Worm (Caenorhabditis elegans) whole organism, young adult: ENCODE measurements around the gene cpr-8.

Source experiments
- B0035.1 ChIP-seq: sonication (generic microtip); optimal IDR thresholded peaks from 2 replicates; lab custom pipeline; 2016; ENCODE audit warnings: missing genetic modification characterization, mild to moderate bottlenecking, missing compliant biosample characterization, missing genotype, missing genetic modification reagents
- F10E7.11 ChIP-seq: sonication (generic microtip); optimal IDR thresholded peaks from 2 replicates; lab custom pipeline; 2017; ENCODE audit warnings: mild to moderate bottlenecking, missing genetic modification characterization, moderate library complexity, missing compliant biosample characterization
- F22D6.2 ChIP-seq: sonication (generic microtip); optimal IDR thresholded peaks from 2 replicates; lab custom pipeline; 2016; ENCODE audit warnings: mild to moderate bottlenecking, missing genetic modification characterization, missing compliant biosample characterization
- F23B12.7 ChIP-seq: sonication (generic microtip); optimal IDR thresholded peaks from 2 replicates; lab custom pipeline; 2017; ENCODE audit warnings: missing genetic modification characterization, mild to moderate bottlenecking, missing compliant biosample characterization, antibody characterized with exemption, moderate library complexity; ENCODE audit not compliant: insufficient read depth
- F33H1.4 ChIP-seq: fragments of 200-800 bp; sonication (Bioruptor generic); IDR thresholded peaks from 2 replicates; pipeline ENCODE4 v1.3.6; 2022; ENCODE audit warnings: missing genetic modification reagents, missing genetic modification characterization, missing compliant biosample characterization
- F57C9.4 ChIP-seq: sonication (generic microtip); optimal IDR thresholded peaks from 2 replicates; lab custom pipeline; 2017; ENCODE audit warnings: mild to moderate bottlenecking, missing genetic modification characterization, missing compliant biosample characterization
- K11D2.4 ChIP-seq: fragments of 200-800 bp; sonication (Bioruptor generic); IDR thresholded peaks from 2 replicates; pipeline ENCODE4 v1.3.6; 2022; ENCODE audit warnings: missing genetic modification reagents, missing genetic modification characterization, missing compliant biosample characterization
- T26A5.8 ChIP-seq: sonication (generic microtip); optimal IDR thresholded peaks from 2 replicates; lab custom pipeline; 2016; ENCODE audit warnings: missing genetic modification characterization, missing compliant biosample characterization
- Y53F4B.3 ChIP-seq: fragments of 200-800 bp; sonication (Bioruptor generic); IDR thresholded peaks from 2 replicates; pipeline ENCODE4 v1.3.6; 2022; ENCODE audit warnings: missing genetic modification reagents, missing genetic modification characterization, missing compliant biosample characterization
- Y53G8AR.9 ChIP-seq: fragments of 200-800 bp; sonication (Bioruptor generic); conservative IDR thresholded peaks from 2 replicates; pipeline ENCODE4 v1.3.6; 2022; ENCODE audit warnings: missing genetic modification reagents, missing genetic modification characterization, missing compliant biosample characterization
- Y56A3A.18 ChIP-seq: fragments of 200-800 bp; sonication (Bioruptor generic); IDR thresholded peaks from 2 replicates; pipeline ENCODE4 v1.3.6; 2022; ENCODE audit warnings: missing genetic modification reagents, missing genetic modification characterization, missing compliant biosample characterization
- Y67H2A.10 ChIP-seq: fragments of 200-800 bp; sonication (Bioruptor generic); conservative IDR thresholded peaks from 2 replicates; pipeline ENCODE4 v1.3.6; 2022; ENCODE audit warnings: missing genetic modification reagents, missing genetic modification characterization, missing compliant biosample characterization
- Y95B8A.8 ChIP-seq: fragments of 200-800 bp; sonication (Bioruptor generic); IDR thresholded peaks from 2 replicates; pipeline ENCODE4 v1.3.6; 2022; ENCODE audit warnings: missing genetic modification reagents, missing genetic modification characterization, missing compliant biosample characterization
- aptf-2 ChIP-seq: fragments of 200-800 bp; sonication (Bioruptor generic); conservative IDR thresholded peaks from 2 replicates; pipeline ENCODE4 v1.3.6; 2022; ENCODE audit warnings: missing genetic modification reagents, missing genetic modification characterization, missing compliant biosample characterization
- athp-1 ChIP-seq: sonication (generic microtip); optimal IDR thresholded peaks from 2 replicates; lab custom pipeline; 2017; ENCODE audit warnings: mild to moderate bottlenecking, missing genetic modification characterization, missing compliant biosample characterization
- attf-3 ChIP-seq: fragments of 200-800 bp; sonication (Bioruptor generic); conservative IDR thresholded peaks from 2 replicates; pipeline ENCODE4 v1.3.6; 2022; ENCODE audit warnings: missing genetic modification reagents, missing genetic modification characterization, missing compliant biosample characterization
- bed-1 ChIP-seq: fragments of 200-800 bp; sonication (Bioruptor generic); IDR thresholded peaks from 2 replicates; pipeline ENCODE4 v1.3.6; 2022; ENCODE audit warnings: missing genetic modification reagents, missing genetic modification characterization, missing compliant biosample characterization
- bed-2 ChIP-seq: fragments of 200-800 bp; sonication (Bioruptor generic); IDR thresholded peaks from 2 replicates; pipeline ENCODE4 v1.3.6; 2022; ENCODE audit warnings: missing genetic modification reagents, missing genetic modification characterization, missing compliant biosample characterization
- cebp-1 ChIP-seq, 2 experiments: fragments of 200-800 bp in 1 of 2; sonication (Bioruptor generic) in 1 of 2; sonication (generic microtip) in 1 of 2; IDR thresholded peaks in 1 of 2; optimal IDR thresholded peaks in 1 of 2; 2 replicates each; pipeline versions ENCODE4 v1.3.6 to Lab custom; 2017 to 2022; ENCODE audit warnings: missing compliant biosample characterization in 2 of 2, missing genetic modification characterization in 2 of 2, mild to moderate bottlenecking in 1 of 2, missing genetic modification reagents in 1 of 2, moderate library complexity in 1 of 2
- cebp-2 ChIP-seq: fragments of 200-800 bp; sonication (Bioruptor generic); IDR thresholded peaks from 2 replicates; pipeline ENCODE4 v1.3.6; 2022; ENCODE audit warnings: missing genetic modification characterization, missing compliant biosample characterization
- ceh-27 ChIP-seq: fragments of 200-800 bp; sonication (Bioruptor generic); optimal IDR thresholded peaks from 2 replicates; lab custom pipeline; 2018; ENCODE audit warnings: mild to moderate bottlenecking, missing genetic modification characterization, moderate library complexity, missing compliant biosample characterization
- ceh-79 ChIP-seq: sonication (generic microtip); optimal IDR thresholded peaks from 2 replicates; lab custom pipeline; 2017; ENCODE audit warnings: mild to moderate bottlenecking, missing genetic modification characterization, missing compliant biosample characterization
- chd-7 ChIP-seq: sonication (generic microtip); optimal IDR thresholded peaks from 2 replicates; lab custom pipeline; 2016; ENCODE audit warnings: mild to moderate bottlenecking, missing genetic modification characterization, moderate library complexity, missing compliant biosample characterization
- dpl-1 ChIP-seq: fragments of 150-350 bp; optimal IDR thresholded peaks from 2 replicates; lab custom pipeline; 2014; ENCODE audit warnings: missing biosample characterization, missing genetic modification reagents, missing genetic modification characterization
- efl-1 ChIP-seq: fragments of 150-350 bp; optimal IDR thresholded peaks from 2 replicates; lab custom pipeline; 2014; ENCODE audit warnings: missing biosample characterization, missing genetic modification reagents, missing genetic modification characterization
- him-1 ChIP-seq: sonication (generic microtip); optimal IDR thresholded peaks from 2 replicates; lab custom pipeline; 2016; ENCODE audit warnings: missing genotype, missing genetic modification reagents, missing genetic modification characterization, missing compliant biosample characterization
- hmg-1.2 ChIP-seq: fragments of 200-800 bp; sonication (Bioruptor generic); IDR thresholded peaks from 2 replicates; pipeline ENCODE4 v1.3.6; 2022; ENCODE audit warnings: missing genetic modification reagents, missing genetic modification characterization, missing compliant biosample characterization
- hsf-1 ChIP-seq: fragments of 200-800 bp; sonication (Bioruptor generic); IDR thresholded peaks from 2 replicates; pipeline ENCODE4 v1.3.6; 2022; ENCODE audit warnings: missing genetic modification reagents, missing genetic modification characterization, missing compliant biosample characterization
- let-526 ChIP-seq: fragments of 200-800 bp; sonication (Bioruptor generic); IDR thresholded peaks from 2 replicates; pipeline ENCODE4 v1.3.6; 2022; ENCODE audit warnings: missing genetic modification reagents, missing genetic modification characterization, missing compliant biosample characterization
- lin-40 ChIP-seq: sonication (generic microtip); optimal IDR thresholded peaks from 2 replicates; lab custom pipeline; 2016; ENCODE audit warnings: missing genetic modification characterization, mild to moderate bottlenecking, missing compliant biosample characterization, missing genotype, missing genetic modification reagents
- lsl-1 ChIP-seq: fragments of 200-800 bp; sonication (Bioruptor generic); optimal IDR thresholded peaks from 2 replicates; lab custom pipeline; 2018; ENCODE audit warnings: mild to moderate bottlenecking, missing genetic modification characterization, moderate library complexity, missing compliant biosample characterization
- madf-10 ChIP-seq: sonication (generic microtip); optimal IDR thresholded peaks from 2 replicates; lab custom pipeline; 2016; ENCODE audit warnings: mild to moderate bottlenecking, missing genetic modification characterization, missing compliant biosample characterization
- mel-28 ChIP-seq: sonication (generic microtip); optimal IDR thresholded peaks from 2 replicates; lab custom pipeline; 2016; ENCODE audit warnings: borderline replicate concordance, mild to moderate bottlenecking, missing genetic modification characterization, missing compliant biosample characterization
- nfya-2 ChIP-seq: fragments of 200-800 bp; sonication (Bioruptor generic); IDR thresholded peaks from 2 replicates; pipeline ENCODE4 v1.3.6; 2022; ENCODE audit warnings: missing genetic modification reagents, missing genetic modification characterization, missing compliant biosample characterization
- nhr-120 ChIP-seq: fragments of 200-800 bp; sonication (Bioruptor generic); IDR thresholded peaks from 2 replicates; pipeline ENCODE4 v1.3.6; 2022; ENCODE audit warnings: missing genetic modification characterization, missing compliant biosample characterization
- nhr-179 ChIP-seq: sonication (generic microtip); optimal IDR thresholded peaks from 2 replicates; lab custom pipeline; 2016; ENCODE audit warnings: mild to moderate bottlenecking, missing genetic modification characterization, missing compliant biosample characterization
- nhr-80 ChIP-seq: sonication (generic microtip); optimal IDR thresholded peaks from 2 replicates; lab custom pipeline; 2016; ENCODE audit warnings: missing genetic modification characterization, missing compliant biosample characterization
- pha-4 ChIP-seq: fragments of 150-350 bp; sonication (generic microtip); optimal IDR thresholded peaks from 2 replicates; lab custom pipeline; 2014; ENCODE audit warnings: missing biosample characterization, missing genetic modification reagents, missing genetic modification characterization
- repo-1 ChIP-seq: sonication (generic microtip); optimal IDR thresholded peaks from 2 replicates; lab custom pipeline; 2017; ENCODE audit warnings: mild to moderate bottlenecking, missing genetic modification characterization, missing compliant biosample characterization
- rpc-1 ChIP-seq, 2 experiments: fragments of 150-350 bp in 1 of 2; sonication (generic microtip) in 1 of 2; optimal IDR thresholded peaks; 2 replicates each; lab custom pipeline; 2014 to 2018; ENCODE audit warnings: missing biosample characterization in 1 of 2, missing genetic modification characterization in 1 of 2, missing genetic modification reagents in 1 of 2, missing genotype in 1 of 2
- somi-1 ChIP-seq: fragments of 200-800 bp; sonication (Bioruptor generic); optimal IDR thresholded peaks from 2 replicates; lab custom pipeline; 2018; ENCODE audit warnings: mild to moderate bottlenecking, missing genetic modification characterization, missing compliant biosample characterization
- tbx-9 ChIP-seq: sonication (generic microtip); optimal IDR thresholded peaks from 2 replicates; lab custom pipeline; 2016; ENCODE audit warnings: borderline replicate concordance, missing genetic modification characterization, inconsistent platforms, missing compliant biosample characterization
- tlf-1 ChIP-seq: fragments of 200-800 bp; sonication (Bioruptor generic); optimal IDR thresholded peaks from 2 replicates; lab custom pipeline; 2018; ENCODE audit warnings: mild to moderate bottlenecking, missing genetic modification characterization, missing compliant biosample characterization
- xnd-1 ChIP-seq: sonication (generic microtip); optimal IDR thresholded peaks from 2 replicates; lab custom pipeline; 2016; ENCODE audit warnings: missing genotype, missing genetic modification reagents, missing genetic modification characterization, missing compliant biosample characterization
- ztf-25 ChIP-seq: fragments of 200-800 bp; sonication (Bioruptor generic); IDR thresholded peaks from 2 replicates; pipeline ENCODE4 v1.3.6; 2022; ENCODE audit warnings: missing genetic modification reagents, missing genetic modification characterization, missing compliant biosample characterization
- ztf-28 ChIP-seq: fragments of 200-800 bp; sonication (Bioruptor generic); IDR thresholded peaks from 2 replicates; pipeline ENCODE4 v1.3.6; 2022; ENCODE audit warnings: missing genetic modification reagents, missing genetic modification characterization, missing compliant biosample characterization

Gene cpr-8

DNA sequence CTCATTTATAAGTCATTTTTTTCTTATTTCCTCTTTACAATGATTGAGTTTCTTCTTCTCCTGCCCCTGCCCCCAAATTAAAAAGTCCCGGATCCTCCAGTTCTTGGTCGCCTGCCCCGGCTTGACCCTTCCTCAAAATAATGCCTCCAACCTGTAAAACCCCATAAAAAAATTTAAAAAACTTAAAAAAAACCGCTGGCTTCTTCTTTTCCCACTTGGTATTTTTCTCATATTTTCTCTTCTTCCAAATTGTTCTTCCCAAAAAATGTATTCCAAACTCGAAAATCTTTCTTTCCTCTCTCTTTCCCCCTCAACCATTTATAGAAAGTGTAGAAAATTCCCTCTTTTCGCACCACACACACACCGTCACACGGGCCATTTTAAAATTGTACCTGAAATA is 23.0 kb downstream of the cpr-8 start (continued):
- TF ChIP-seq nhr-80 (no peak), him-1 (no peak), somi-1 (GFP tag; lab: Kevin White, UChicago) (no peak), Y95B8A.8 (GFP tag; lab: Robert Waterston, UW) (no peak)

- no peak for TF ChIP-seq ztf-25 (GFP tag; lab: Robert Waterston, UW)
- TF ChIP-seq bed-1 = no peak
- TF ChIP-seq ztf-28 (GFP tag; lab: Robert Waterston, UW) = 0 out of 2 replicates have a peak, but pooled peaks have one; percentile 36
- peak; percentile 62 for TF ChIP-seq tlf-1 (GFP tag; lab: Kevin White, UChicago)
- TF ChIP-seq repo-1 = peak; percentile 67
- TF ChIP-seq chd-7 (tag; lab: Kevin White, UChicago) = peak; percentile 73
- no peak for TF ChIP-seq efl-1
- TF ChIP-seq pha-4 = no peak
- peak; percentile 15 for TF ChIP-seq lin-40 (tag; lab: Kevin White, UChicago)
- TF ChIP-seq Y56A3A.18 = no peak
- TF ChIP-seq nhr-120 (GFP tag; lab: Robert Waterston, UW) = peak; percentile 88; the same call in 1 of the 2 replicates
- no peak for TF ChIP-seq bed-2 (GFP tag; lab: Robert Waterston, UW)
- TF ChIP-seq Y53G8AR.9 (GFP tag; lab: Robert Waterston, UW) = peak; percentile 67; the same call in 1 of the 2 replicates
- TF ChIP-seq F10E7.11 = peak; percentile 69
- no peak for TF ChIP-seq tbx-9 (tag; lab: Kevin White, UChicago)
- TF ChIP-seq F23B12.7 (tag; lab: Kevin White, UChicago) = no peak
- no peak for TF ChIP-seq T26A5.8 (tag; lab: Kevin White, UChicago)
- TF ChIP-seq F22D6.2 (tag; lab: Kevin White, UChicago) = no peak
- peak; percentile 30; the same call in 1 of the 2 replicates for TF ChIP-seq hmg-1.2
- TF ChIP-seq nhr-179 (tag; lab: Kevin White, UChicago) = no peak
- no peak for TF ChIP-seq xnd-1 (tag; lab: Kevin White, UChicago)
- no peak for TF ChIP-seq cebp-2 (GFP tag; lab: Robert Waterston, UW)
- no peak for TF ChIP-seq rpc-1 (optimal IDR thresholded peaks at IDR 0.05; lab: Kevin White, UChicago)
- no peak for TF ChIP-seq rpc-1 (tag; optimal IDR thresholded peaks at IDR 0.05; lab: Kevin White, UChicago)
- peak; percentile 20 for TF ChIP-seq ceh-79 (tag; lab: Kevin White, UChicago)
- peak; percentile 41 for TF ChIP-seq athp-1
- TF ChIP-seq ceh-27 (GFP tag; lab: Kevin White, UChicago) = no peak
- TF ChIP-seq him-1 = no peak
- TF ChIP-seq let-526 (GFP tag; lab: Robert Waterston, UW) = 0 out of 2 replicates have a peak, but pooled peaks have one; percentile 9
- TF ChIP-seq nfya-2 (GFP tag; lab: Robert Waterston, UW) = no peak
- TF ChIP-seq cebp-1 (GFP tag; IDR thresholded peaks at IDR 0.05; lab: Robert Waterston, UW) = peak; percentile 31
- peak; percentile 61 for TF ChIP-seq cebp-1 (tag; optimal IDR thresholded peaks at IDR 0.05; lab: Kevin White, UChicago)
- peak; percentile 56 for TF ChIP-seq mel-28 (tag; lab: Kevin White, UChicago)
- TF ChIP-seq B0035.1 (tag; lab: Kevin White, UChicago) = peak; percentile 73
- TF ChIP-seq Y53F4B.3 = 0 out of 2 replicates have a peak, but pooled peaks have one; percentile 8
- TF ChIP-seq lsl-1 (GFP tag; lab: Kevin White, UChicago) = peak; percentile 36
- TF ChIP-seq dpl-1 (GFP tag; lab: Kevin White, UChicago) = no peak
- no peak for TF ChIP-seq aptf-2 (GFP tag; lab: Robert Waterston, UW)
- 0 out of 2 replicates have a peak, but pooled peaks have one; percentile 17 for TF ChIP-seq attf-3 (GFP tag; lab: Robert Waterston, UW)
- TF ChIP-seq Y67H2A.10 (GFP tag; lab: Robert Waterston, UW) = 0 out of 2 replicates have a peak, but pooled peaks have one; percentile 59
- TF ChIP-seq F33H1.4 (GFP tag; lab: Robert Waterston, UW) = no peak
- TF ChIP-seq K11D2.4 = 0 out of 2 replicates have a peak, but pooled peaks have one; percentile 52
- TF ChIP-seq F57C9.4 (tag; lab: Kevin White, UChicago) = peak; percentile 69
- no peak for TF ChIP-seq madf-10 (tag; lab: Kevin White, UChicago)
- TF ChIP-seq hsf-1 (GFP tag; lab: Robert Waterston, UW) = peak; percentile 32; the same call in 1 of the 2 replicates
Observed at ce11 chrV:1158247-1158646, 23.8 kb downstream of the cpr-8 start.
